Worm (Caenorhabditis elegans) whole organism, L3 larva: Measurements from ENCODE around the gene mdt-30.
A peak's percentile ranks its signal among the peaks of the same experiment; 100 is the strongest.

Source experiments
- R02D3.7 ChIP-seq: fragments of 150-350 bp; optimal IDR thresholded peaks from 2 replicates; lab custom pipeline; 2014; ENCODE audit warnings: missing biosample characterization, missing genetic modification characterization
- ZK546.5 ChIP-seq: sonication (generic microtip); optimal IDR thresholded peaks from 2 replicates; lab custom pipeline; 2017; ENCODE audit warnings: missing biosample characterization, missing genetic modification characterization
- aly-2 ChIP-seq: fragments of 150-350 bp; optimal IDR thresholded peaks from 2 replicates; lab custom pipeline; 2014; ENCODE audit warnings: missing biosample characterization, missing genetic modification characterization
- ama-1 ChIP-seq: fragments of 150-350 bp; optimal IDR thresholded peaks from 2 replicates; lab custom pipeline; 2018
- ceh-16 ChIP-seq: sonication (generic microtip); optimal IDR thresholded peaks from 2 replicates; lab custom pipeline; 2017; ENCODE audit warnings: missing biosample characterization, missing genetic modification characterization
- ceh-28 ChIP-seq: fragments of 150-350 bp; optimal IDR thresholded peaks from 2 replicates; lab custom pipeline; 2014; ENCODE audit warnings: missing biosample characterization, missing genetic modification reagents, missing genetic modification characterization
- ceh-82 ChIP-seq: fragments of 150-350 bp; optimal IDR thresholded peaks from 2 replicates; lab custom pipeline; 2014; ENCODE audit warnings: missing biosample characterization, missing genetic modification characterization
- ceh-9 ChIP-seq: sonication (generic microtip); optimal IDR thresholded peaks from 2 replicates; lab custom pipeline; 2018; ENCODE audit warnings: missing biosample characterization, missing genetic modification characterization
- daf-12 ChIP-seq: fragments of 150-350 bp; optimal IDR thresholded peaks from 2 replicates; lab custom pipeline; 2014; ENCODE audit warnings: missing biosample characterization, missing genetic modification reagents, missing genetic modification characterization
- egl-27 ChIP-seq: sonication (generic microtip); optimal IDR thresholded peaks from 4 replicates; lab custom pipeline; 2017; ENCODE audit warnings: missing biosample characterization, missing genetic modification reagents, missing genetic modification characterization
- egl-5 ChIP-seq: fragments of 150-350 bp; optimal IDR thresholded peaks from 2 replicates; lab custom pipeline; 2017; ENCODE audit warnings: missing biosample characterization, missing genetic modification reagents, missing genetic modification characterization, inconsistent platforms
- elt-2 ChIP-seq: sonication (generic microtip); optimal IDR thresholded peaks from 2 replicates; lab custom pipeline; 2016; ENCODE audit warnings: missing genetic modification reagents, mild to moderate bottlenecking, missing genetic modification characterization, missing compliant biosample characterization
- elt-3 ChIP-seq, 3 experiments: fragments of 150-350 bp in 1 of 3; sonication (generic microtip) in 2 of 3; optimal IDR thresholded peaks; 2 replicates in 2 of 3; 4 replicates in 1 of 3; lab custom pipeline; 2014 to 2017; ENCODE audit warnings: missing biosample characterization in 3 of 3, missing genetic modification characterization in 3 of 3
- fkh-10 ChIP-seq: sonication (generic microtip); optimal IDR thresholded peaks from 2 replicates; lab custom pipeline; 2017; ENCODE audit warnings: missing biosample characterization, missing genetic modification reagents, missing genetic modification characterization
- fkh-2 ChIP-seq: fragments of 150-350 bp; optimal IDR thresholded peaks from 2 replicates; lab custom pipeline; 2014; ENCODE audit warnings: missing biosample characterization, missing genetic modification reagents, missing genetic modification characterization
- fos-1 ChIP-seq: fragments of 150-350 bp; optimal IDR thresholded peaks from 2 replicates; lab custom pipeline; 2014; ENCODE audit warnings: missing biosample characterization, missing genetic modification characterization
- hmg-11 ChIP-seq: sonication (generic microtip); optimal IDR thresholded peaks from 2 replicates; lab custom pipeline; 2016; ENCODE audit warnings: missing genetic modification characterization, missing compliant biosample characterization
- jun-1 ChIP-seq: fragments of 150-350 bp; optimal IDR thresholded peaks from 2 replicates; lab custom pipeline; 2014; ENCODE audit warnings: missing biosample characterization, missing genetic modification reagents, missing genetic modification characterization
- lin-15B ChIP-seq: fragments of 150-350 bp; optimal IDR thresholded peaks from 2 replicates; lab custom pipeline; 2014; ENCODE audit warnings: missing biosample characterization, missing genetic modification characterization
- lsy-12 ChIP-seq: sonication (generic microtip); optimal IDR thresholded peaks from 2 replicates; lab custom pipeline; 2016; ENCODE audit warnings: mild to moderate bottlenecking, missing genetic modification characterization, missing compliant biosample characterization
- mdl-1 ChIP-seq: fragments of 150-350 bp; optimal IDR thresholded peaks from 2 replicates; lab custom pipeline; 2014; ENCODE audit warnings: missing biosample characterization, missing genetic modification characterization
- mml-1 ChIP-seq: fragments of 150-350 bp; sonication (generic microtip); optimal IDR thresholded peaks from 3 replicates; lab custom pipeline; 2014; ENCODE audit warnings: missing biosample characterization, missing genetic modification characterization
- nfya-1 ChIP-seq: sonication (generic microtip); optimal IDR thresholded peaks from 2 replicates; lab custom pipeline; 2017; ENCODE audit warnings: missing genetic modification characterization, mild to moderate bottlenecking, missing compliant biosample characterization, antibody characterized with exemption, moderate library complexity; ENCODE audit not compliant: insufficient read depth
- nhr-11 ChIP-seq: fragments of 150-350 bp; optimal IDR thresholded peaks from 2 replicates; lab custom pipeline; 2014; ENCODE audit warnings: missing biosample characterization, missing genetic modification characterization
- nhr-12 ChIP-seq: fragments of 150-350 bp; optimal IDR thresholded peaks from 2 replicates; lab custom pipeline; 2014; ENCODE audit warnings: missing biosample characterization, missing genetic modification characterization
- nhr-23 ChIP-seq: fragments of 150-350 bp; optimal IDR thresholded peaks from 2 replicates; lab custom pipeline; 2014; ENCODE audit warnings: missing biosample characterization, missing genetic modification reagents, missing genetic modification characterization
- nhr-237 ChIP-seq: fragments of 150-350 bp; optimal IDR thresholded peaks from 2 replicates; lab custom pipeline; 2014; ENCODE audit warnings: missing biosample characterization, missing genetic modification characterization
- nhr-25 ChIP-seq: sonication (generic microtip); optimal IDR thresholded peaks from 2 replicates; lab custom pipeline; 2017; ENCODE audit warnings: missing biosample characterization, missing genetic modification characterization
- nhr-28 ChIP-seq: fragments of 150-350 bp; optimal IDR thresholded peaks from 2 replicates; lab custom pipeline; 2014; ENCODE audit warnings: missing biosample characterization, missing genetic modification characterization
- nhr-43 ChIP-seq: sonication (generic microtip); optimal IDR thresholded peaks from 2 replicates; lab custom pipeline; 2016; ENCODE audit warnings: mild to moderate bottlenecking, missing genetic modification characterization, missing compliant biosample characterization; ENCODE audit not compliant: poor library complexity, severe bottlenecking
- nhr-67 ChIP-seq: fragments of 150-350 bp; optimal IDR thresholded peaks from 2 replicates; lab custom pipeline; 2014; ENCODE audit warnings: missing biosample characterization, missing genetic modification characterization
- nhr-76 ChIP-seq: fragments of 150-350 bp; sonication (generic microtip); optimal IDR thresholded peaks from 5 replicates; lab custom pipeline; 2014; ENCODE audit warnings: missing biosample characterization, missing genetic modification characterization
- nhr-77 ChIP-seq: fragments of 150-350 bp; optimal IDR thresholded peaks from 2 replicates; lab custom pipeline; 2014; ENCODE audit warnings: missing biosample characterization, missing genetic modification characterization
- pha-4 ChIP-seq: fragments of 150-350 bp; optimal IDR thresholded peaks from 2 replicates; lab custom pipeline; 2014; ENCODE audit warnings: missing biosample characterization, missing genetic modification reagents, missing genetic modification characterization
- skn-1 ChIP-seq: fragments of 150-350 bp; optimal IDR thresholded peaks from 2 replicates; lab custom pipeline; 2014; ENCODE audit warnings: missing biosample characterization, missing genetic modification characterization
- snpc-4 ChIP-seq: fragments of 150-350 bp; optimal IDR thresholded peaks from 2 replicates; lab custom pipeline; 2014; ENCODE audit warnings: missing biosample characterization, missing genetic modification characterization
- tbx-2 ChIP-seq: sonication (generic microtip); optimal IDR thresholded peaks from 2 replicates; lab custom pipeline; 2016; ENCODE audit warnings: mild to moderate bottlenecking, missing genetic modification characterization, missing compliant biosample characterization
- unc-39 ChIP-seq: sonication (generic microtip); optimal IDR thresholded peaks from 4 replicates; lab custom pipeline; 2017; ENCODE audit warnings: missing biosample characterization, missing genetic modification characterization
- unc-62 ChIP-seq: fragments of 150-350 bp; sonication (generic microtip); optimal IDR thresholded peaks from 4 replicates; lab custom pipeline; 2014; ENCODE audit warnings: missing biosample characterization, missing genetic modification reagents, missing genetic modification characterization
- zag-1 ChIP-seq: fragments of 150-350 bp; optimal IDR thresholded peaks from 2 replicates; lab custom pipeline; 2014; ENCODE audit warnings: missing biosample characterization, missing genetic modification characterization
- ztf-11 ChIP-seq: fragments of 150-350 bp; optimal IDR thresholded peaks from 2 replicates; lab custom pipeline; 2014; ENCODE audit warnings: missing biosample characterization, missing genetic modification characterization
- ztf-4 ChIP-seq: fragments of 150-350 bp; optimal IDR thresholded peaks from 2 replicates; lab custom pipeline; 2014; ENCODE audit warnings: missing biosample characterization, missing genetic modification characterization

The mdt-30 gene

ce11 chrIII:8045734-8046133 is 17.9 kb upstream of the mdt-30 start, which contains the start of gene K12H4.3:
Gene K12H4.3, plus strand, starts transcription at chrIII:8046034.
- TF ChIP-seq unc-62 (GFP tag; lab: Kevin White, UChicago) (no peak), egl-5 (tag; lab: Kevin White, UChicago) (no peak), ztf-4 (tag; lab: Kevin White, UChicago) (no peak), hmg-11 (no peak), ceh-9 (tag; lab: Kevin White, UChicago) (no peak), nhr-76 (tag; lab: Kevin White, UChicago) (no peak), nhr-25 (tag; lab: Kevin White, UChicago) (no peak), R02D3.7 (no peak), fkh-10 (GFP tag; lab: Kevin White, UChicago) (no peak), nhr-237 (tag; lab: Kevin White, UChicago) (no peak), nhr-43 (no peak), ama-1 (lab: Kevin White, UChicago) (no peak), lsy-12 (tag; lab: Kevin White, UChicago) (no peak)
- TF ChIP-seq, all 47 proteins: peak for 0

- TF ChIP-seq jun-1 (tag; lab: Kevin White, UChicago) (no peak), ceh-9 (tag; lab: Kevin White, UChicago) (no peak), nhr-28 (tag; lab: Kevin White, UChicago) (no peak), zag-1 (tag; lab: Kevin White, UChicago) (no peak), ZK546.5 (tag; lab: Kevin White, UChicago) (no peak), nfya-1 (tag; lab: Kevin White, UChicago) (no peak), nhr-11 (tag; lab: Kevin White, UChicago) (no peak), ama-1 (lab: Kevin White, UChicago) (no peak), unc-62 (GFP tag; lab: Kevin White, UChicago) (no peak), aly-2 (tag; lab: Kevin White, UChicago) (no peak), R02D3.7 (no peak), snpc-4 (tag; lab: Kevin White, UChicago) (no peak), mml-1 (tag; lab: Kevin White, UChicago) (no peak), tbx-2 (tag; lab: Kevin White, UChicago) (no peak), nhr-12 (tag; lab: Kevin White, UChicago) (no peak)
- TF ChIP-seq, all 47 proteins: peak for 0
Observed at ce11 chrIII:8044717-8045116, 16.9 kb upstream of the mdt-30 start, which contains the start of gene spcs-3. Gene spcs-3, plus strand, starts transcription at chrIII:8045017.

ce11 chrIII:8044187-8044586 is 16.3 kb upstream of the mdt-30 start, which contains the start of gene K12H4.5:
Gene K12H4.5, plus strand, starts transcription at chrIII:8044487.
- TF ChIP-seq fkh-10 (GFP tag; lab: Kevin White, UChicago) (no peak), jun-1 (tag; lab: Kevin White, UChicago) (no peak), lin-15B (tag; lab: Kevin White, UChicago) (no peak), nhr-67 (tag; lab: Kevin White, UChicago) (no peak), nhr-25 (tag; lab: Kevin White, UChicago) (no peak), elt-2 (tag; lab: Kevin White, UChicago) (no peak), unc-39 (tag; lab: Kevin White, UChicago) (no peak), mml-1 (tag; lab: Kevin White, UChicago) (no peak), ceh-28 (tag; lab: Kevin White, UChicago) (no peak), nhr-12 (tag; lab: Kevin White, UChicago) (no peak), fkh-2 (tag; lab: Kevin White, UChicago) (no peak), ztf-11 (no peak), ama-1 (lab: Kevin White, UChicago) (no peak), nhr-237 (tag; lab: Kevin White, UChicago) (no peak)

ce11 chrIII:8043784-8044183 is 15.9 kb upstream of the mdt-30 start:
- TF ChIP-seq daf-12 (tag; lab: Kevin White, UChicago) (peak; percentile 21), elt-3 (tag; optimal IDR thresholded peaks at IDR 0.05; lab: Kevin White, UChicago) (peak in 1 of 3 experiments; percentile 98), pha-4 (tag; lab: Kevin White, UChicago) (peak; percentile 100), skn-1 (peak; percentile 92), unc-62 (GFP tag; lab: Kevin White, UChicago) (peak; percentile 96), R02D3.7 (peak; percentile 95), nhr-25 (tag; lab: Kevin White, UChicago) (peak; percentile 96), nhr-237 (tag; lab: Kevin White, UChicago) (no peak), elt-2 (tag; lab: Kevin White, UChicago) (peak; percentile 93), egl-27 (tag; lab: Kevin White, UChicago) (peak; percentile 96), nfya-1 (tag; lab: Kevin White, UChicago) (peak; percentile 96), ceh-9 (tag; lab: Kevin White, UChicago) (no peak), nhr-76 (tag; lab: Kevin White, UChicago) (peak; percentile 79), mml-1 (tag; lab: Kevin White, UChicago) (no peak), nhr-28 (tag; lab: Kevin White, UChicago) (no peak), nhr-23 (tag; lab: Kevin White, UChicago) (peak; percentile 97), hmg-11 (peak; percentile 96), fos-1 (tag; lab: Kevin White, UChicago) (peak; percentile 93), ceh-16 (tag; lab: Kevin White, UChicago) (peak; percentile 69), nhr-77 (peak; percentile 89), snpc-4 (tag; lab: Kevin White, UChicago) (peak; percentile 95), ceh-82 (tag; lab: Kevin White, UChicago) (peak; percentile 92), nhr-67 (tag; lab: Kevin White, UChicago) (peak; percentile 44), lsy-12 (tag; lab: Kevin White, UChicago) (peak; percentile 98), mdl-1 (tag; lab: Kevin White, UChicago) (peak; percentile 72), nhr-43 (peak; percentile 97), tbx-2 (tag; lab: Kevin White, UChicago) (peak; percentile 87), ztf-11 (peak; percentile 57), egl-5 (tag; lab: Kevin White, UChicago) (peak; percentile 82), ama-1 (lab: Kevin White, UChicago) (peak; percentile 53), fkh-2 (tag; lab: Kevin White, UChicago) (no peak)
